Worm (Caenorhabditis elegans): Measurements from ENCODE around the gene agl-1.

- TF ChIP-seq ztf-11 (tag; optimal IDR thresholded peaks at IDR 0.05): no peak
- no peak for TF ChIP-seq mab-5 (tag; optimal IDR thresholded peaks at IDR 0.05)
- TF ChIP-seq lin-13 (GFP tag; optimal IDR thresholded peaks at IDR 0.05): no peak
- no peak for TF ChIP-seq peb-1 (tag; optimal IDR thresholded peaks at IDR 0.05)
- no peak for TF ChIP-seq nhr-25 (tag; optimal IDR thresholded peaks at IDR 0.05)
- no peak for TF ChIP-seq ceh-16 (tag; optimal IDR thresholded peaks at IDR 0.05)
- TF ChIP-seq dmd-4 (tag; optimal IDR thresholded peaks at IDR 0.05): no peak
- TF ChIP-seq ama-1 (optimal IDR thresholded peaks at IDR 0.05): peak; percentile 93
- TF ChIP-seq unc-62 (GFP tag; optimal IDR thresholded peaks at IDR 0.05): no peak
- no peak for TF ChIP-seq nhr-77 (tag; optimal IDR thresholded peaks at IDR 0.05)
- TF ChIP-seq fos-1 (tag; optimal IDR thresholded peaks at IDR 0.05): no peak
- no peak for TF ChIP-seq R02D3.7 (tag; optimal IDR thresholded peaks at IDR 0.05)
Observed at ce11 chrII:14406117-14406935, 48.4 kb upstream of the agl-1 start.
